Fruit fly (Drosophila melanogaster): ENCODE results near the gene CG4186.

Gene CG4186

DNA sequence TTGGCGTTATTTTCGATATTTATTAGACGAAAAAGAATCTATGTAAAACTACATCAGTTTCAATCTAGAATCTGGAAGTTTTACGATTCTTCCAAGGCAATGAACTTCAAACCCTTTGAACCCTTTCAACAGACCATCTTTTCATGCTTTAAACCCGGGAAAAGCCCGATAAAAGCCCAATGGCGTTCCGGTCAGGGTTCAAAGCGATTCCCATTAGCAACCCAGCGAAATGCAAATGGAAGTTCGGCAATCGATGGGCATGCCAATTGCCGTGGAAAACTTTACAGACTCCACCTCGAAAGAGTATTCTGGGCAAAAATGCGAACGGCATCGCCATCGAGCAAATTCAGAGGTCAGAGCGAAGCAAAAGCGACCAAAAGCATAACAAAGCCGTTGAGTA is 36.9 kb upstream of the CG4186 start:
- peak; percentile 24 for TF ChIP-seq woc (GFP tag; optimal IDR thresholded peaks at IDR 0.05)
- no peak for TF ChIP-seq Sp1 (GFP tag; optimal IDR thresholded peaks at IDR 0.05)

DNA sequence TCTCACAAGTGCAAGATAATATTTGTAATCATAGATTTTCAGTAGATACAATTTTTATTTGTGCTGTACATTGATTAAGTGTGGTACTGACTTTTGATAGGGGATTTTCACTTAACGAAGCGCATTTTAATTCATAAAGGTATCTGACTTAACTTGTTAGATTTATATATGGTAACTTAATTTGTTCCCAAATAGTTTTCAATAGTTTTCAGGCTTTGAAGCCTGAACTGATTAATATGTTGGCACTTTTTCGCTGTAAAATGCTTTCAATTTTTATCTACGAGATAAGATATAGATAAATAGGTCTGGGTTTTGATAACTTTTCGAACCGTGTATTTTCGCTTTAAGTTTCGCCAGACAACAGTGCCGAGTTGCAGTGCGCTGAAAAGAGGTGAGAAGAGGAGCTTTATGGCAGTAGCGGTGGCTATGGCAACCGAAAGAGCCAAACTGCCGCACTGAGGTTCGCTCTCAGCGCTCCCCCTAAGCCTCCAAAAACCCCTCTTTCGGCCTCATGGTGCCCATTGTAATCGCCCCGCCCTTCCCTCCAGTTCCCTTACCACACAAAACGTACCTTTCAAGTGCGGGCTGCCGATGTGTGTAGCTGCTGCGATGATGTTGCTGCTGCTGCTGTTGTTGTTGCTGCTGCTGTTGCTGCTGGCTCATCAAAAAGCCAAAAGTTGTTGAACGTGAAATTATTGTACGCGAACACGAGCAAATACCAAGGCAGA is 35.7 kb upstream of the CG4186 start:
- TF ChIP-seq Dif (GFP tag; optimal IDR thresholded peaks at IDR 0.05; ENCODE audit: partially characterized antibody) (peak; percentile 54), dl (GFP tag; optimal IDR thresholded peaks at IDR 0.05; ENCODE audit: insufficient read depth in 1 of 2, partially characterized antibody in 2 of 2) (peak in 1 of 2 experiments; percentile 74), br (GFP tag; optimal IDR thresholded peaks at IDR 0.05) (no peak), rgr (GFP tag; optimal IDR thresholded peaks at IDR 0.05) (no peak), Hr83 (GFP tag; optimal IDR thresholded peaks at IDR 0.05; ENCODE audit: poor library complexity, severe bottlenecking) (peak; percentile 16), HLH106 (tag; optimal IDR thresholded peaks at IDR 0.05) (peak; percentile 1), jim (GFP tag; optimal IDR thresholded peaks at IDR 0.05) (no peak), ey (GFP tag; optimal IDR thresholded peaks at IDR 0.05) (peak; percentile 2), Rel (GFP tag; optimal IDR thresholded peaks at IDR 0.05) (no peak), Rel (tag; optimal IDR thresholded peaks at IDR 0.05) (peak; percentile 26)

DNA sequence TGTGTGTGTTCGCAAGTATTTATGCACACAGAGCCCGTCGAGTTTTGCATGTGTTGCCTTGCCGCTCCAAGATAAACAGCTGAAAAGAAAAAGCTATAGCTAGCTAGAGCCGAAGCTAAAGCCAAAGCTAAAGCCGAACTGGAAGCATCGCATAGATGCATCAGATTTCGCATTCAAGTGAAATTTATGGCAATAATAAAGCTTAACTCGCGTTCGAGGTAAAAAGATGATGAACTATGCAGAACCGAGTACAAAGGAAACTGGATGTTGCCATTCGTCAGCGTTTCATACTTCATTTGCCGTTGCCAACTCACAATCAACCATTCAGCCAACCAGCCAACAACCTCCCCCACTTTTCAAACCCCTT is 35.1 kb upstream of the CG4186 start:
- TF ChIP-seq psq (GFP tag; optimal IDR thresholded peaks at IDR 0.05), result no peak
- no peak for TF ChIP-seq GATAd (GFP tag; optimal IDR thresholded peaks at IDR 0.05)

DNA sequence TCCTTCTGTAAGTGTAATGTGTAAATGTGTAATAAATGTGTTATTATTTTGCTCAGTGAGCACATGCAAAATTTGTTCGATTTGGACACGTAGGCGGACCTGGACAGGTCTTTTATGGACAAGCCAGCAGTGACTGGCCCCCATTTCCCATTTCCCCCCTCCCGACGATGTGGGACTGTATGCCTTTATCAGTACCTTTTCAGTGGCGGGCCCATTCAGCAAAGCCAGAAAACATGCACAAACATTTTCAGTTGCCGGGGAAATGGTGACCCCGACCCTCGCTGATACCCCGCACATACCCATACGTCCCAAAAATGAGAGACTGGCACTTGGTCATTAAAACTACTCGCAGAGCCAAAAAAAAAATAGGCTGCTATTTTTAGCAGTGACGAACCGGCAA is 33.1 kb upstream of the CG4186 start:
- TF ChIP-seq rgr (GFP tag; optimal IDR thresholded peaks at IDR 0.05), result peak; percentile 11
- TF ChIP-seq Dfd (GFP tag; optimal IDR thresholded peaks at IDR 0.05), result no peak

DNA sequence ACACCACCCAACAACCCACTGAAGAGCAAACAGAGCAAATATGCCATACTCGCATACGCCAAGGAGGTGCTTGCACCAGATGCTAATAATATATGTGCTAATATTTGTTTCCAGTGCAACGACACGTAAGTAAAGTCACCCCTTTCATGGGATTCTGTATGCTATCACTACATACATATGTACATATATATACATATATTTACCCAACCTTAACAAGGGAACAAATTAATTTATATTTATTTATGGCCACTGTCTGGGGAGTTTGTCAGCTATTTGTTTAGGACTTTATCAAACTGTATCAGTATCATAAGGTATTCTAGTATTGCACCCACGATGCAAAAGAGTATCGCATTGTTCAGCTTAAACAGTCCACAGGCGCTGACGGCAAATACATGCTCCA is 32.0 kb upstream of the CG4186 start:
- TF ChIP-seq rgr (GFP tag; optimal IDR thresholded peaks at IDR 0.05) (peak; percentile 7), foxo (GFP tag; optimal IDR thresholded peaks at IDR 0.05) (peak in 1 of 2 experiments; percentile 1), jim (GFP tag; optimal IDR thresholded peaks at IDR 0.05) (no peak), Sp1 (GFP tag; optimal IDR thresholded peaks at IDR 0.05) (peak; percentile 2), sage (GFP tag; optimal IDR thresholded peaks at IDR 0.05) (no peak), h (GFP tag; optimal IDR thresholded peaks at IDR 0.05) (peak; percentile 44), OdsH (GFP tag; optimal IDR thresholded peaks at IDR 0.05) (peak; percentile 10)

DNA sequence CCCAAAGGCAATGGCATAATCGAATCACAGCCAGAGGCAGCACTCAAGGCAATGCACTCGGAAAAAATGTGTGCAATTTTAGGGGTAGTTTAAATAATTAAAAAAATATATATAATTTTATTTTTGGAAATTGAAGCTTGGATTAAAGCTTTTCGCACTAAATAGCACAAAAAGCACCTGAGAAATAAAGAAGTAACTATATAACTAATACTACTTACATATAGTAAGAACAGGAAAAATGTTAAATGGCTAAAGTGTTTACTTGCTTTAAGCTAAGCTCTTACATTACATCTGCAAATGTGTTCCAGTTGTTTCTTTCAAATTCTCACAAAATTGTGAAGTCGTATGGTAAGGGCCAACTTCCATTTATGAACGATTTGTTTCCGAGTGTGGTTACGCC is 30.0 kb upstream of the CG4186 start, which contains the start of gene Gr77a:
TSS of gene Gr77a (minus strand) at position 17 of the 400 bp plus-strand sequence.
- TF ChIP-seq HLH106 (tag; optimal IDR thresholded peaks at IDR 0.05), result no peak
- no peak for TF ChIP-seq Dfd (GFP tag; optimal IDR thresholded peaks at IDR 0.05)
- TF ChIP-seq GATAd (GFP tag; optimal IDR thresholded peaks at IDR 0.05), result no peak
- TF ChIP-seq lola (GFP tag; optimal IDR thresholded peaks at IDR 0.05), result no peak
- TF ChIP-seq CG32264 (GFP tag; optimal IDR thresholded peaks at IDR 0.05), result no peak
- peak; percentile 7 for TF ChIP-seq fru (GFP tag; optimal IDR thresholded peaks at IDR 0.05)
- TF ChIP-seq tai (GFP tag; optimal IDR thresholded peaks at IDR 0.05), result no peak
- TF ChIP-seq foxo (GFP tag; optimal IDR thresholded peaks at IDR 0.05), result peak in 1 of 2 experiments; percentile 19
- TF ChIP-seq h (GFP tag; optimal IDR thresholded peaks at IDR 0.05), result no peak
- TF ChIP-seq Rel (GFP tag; optimal IDR thresholded peaks at IDR 0.05), result no peak
- TF ChIP-seq Rel (tag; optimal IDR thresholded peaks at IDR 0.05), result no peak
- TF ChIP-seq OdsH (GFP tag; optimal IDR thresholded peaks at IDR 0.05), result no peak
- TF ChIP-seq rgr (GFP tag; optimal IDR thresholded peaks at IDR 0.05), result peak; percentile 0
- no peak for TF ChIP-seq Abd-B (GFP tag; optimal IDR thresholded peaks at IDR 0.05)
- TF ChIP-seq Hr78 (GFP tag; optimal IDR thresholded peaks at IDR 0.05), result no peak
- TF ChIP-seq Vsx2 (GFP tag; optimal IDR thresholded peaks at IDR 0.05; ENCODE audit: partially characterized antibody), result no peak
- TF ChIP-seq Hnf4 (GFP tag; optimal IDR thresholded peaks at IDR 0.05), result no peak
- no peak for TF ChIP-seq dl (GFP tag; optimal IDR thresholded peaks at IDR 0.05; ENCODE audit: insufficient read depth in 1 of 2, partially characterized antibody in 2 of 2)
- TF ChIP-seq dsf (GFP tag; optimal IDR thresholded peaks at IDR 0.05; ENCODE audit: borderline replicate concordance), result no peak
- TF ChIP-seq N (GFP tag; optimal IDR thresholded peaks at IDR 0.05), result no peak

All from whole organism, wandering third instar larva.